Worm (Caenorhabditis elegans) whole organism, L4 larva: ENCODE results near the gene F13B6.1.

ENCODE experiments used
- ceh-20 ChIP-seq: fragments of 200-800 bp; sonication (Bioruptor generic); IDR thresholded peaks from 2 replicates; pipeline ENCODE4 v1.3.6; 2022; ENCODE audit warnings: missing genetic modification reagents, missing genetic modification characterization, missing compliant biosample characterization
- ceh-82 ChIP-seq: sonication (generic microtip); optimal IDR thresholded peaks from 2 replicates; lab custom pipeline; 2017; ENCODE audit warnings: missing biosample characterization, missing genetic modification characterization
- cey-2 ChIP-seq: sonication (generic microtip); optimal IDR thresholded peaks from 3 replicates; lab custom pipeline; 2017; ENCODE audit warnings: missing genetic modification characterization, mild to moderate bottlenecking, missing compliant biosample characterization, antibody characterized with exemption, borderline replicate concordance; ENCODE audit not compliant: insufficient read depth
- fkh-10 ChIP-seq: fragments of 150-350 bp; optimal IDR thresholded peaks from 2 replicates; lab custom pipeline; 2014; ENCODE audit warnings: missing biosample characterization, missing genetic modification reagents, missing genetic modification characterization
- lir-3 ChIP-seq: sonication (generic microtip); optimal IDR thresholded peaks from 2 replicates; lab custom pipeline; 2016; ENCODE audit warnings: mild to moderate bottlenecking, missing genetic modification characterization, missing compliant biosample characterization
- lsy-2 ChIP-seq, 2 experiments: fragments of 150-350 bp in 1 of 2; sonication (generic microtip) in 1 of 2; optimal IDR thresholded peaks; 2 replicates each; lab custom pipeline; 2014 to 2017; ENCODE audit warnings: missing biosample characterization in 2 of 2, missing genetic modification characterization in 2 of 2
- mep-1 ChIP-seq: fragments of 150-350 bp; sonication (generic microtip); optimal IDR thresholded peaks from 3 replicates; lab custom pipeline; 2014; ENCODE audit warnings: missing biosample characterization, missing genetic modification characterization
- nhr-10 ChIP-seq: fragments of 150-350 bp; optimal IDR thresholded peaks from 2 replicates; lab custom pipeline; 2014; ENCODE audit warnings: missing biosample characterization, missing genetic modification characterization
- nhr-42 ChIP-seq: fragments of 200-800 bp; sonication (Bioruptor generic); IDR thresholded peaks from 2 replicates; pipeline ENCODE4 v1.3.6; 2022; ENCODE audit warnings: missing genetic modification characterization, missing compliant biosample characterization
- pha-4 ChIP-seq, 2 experiments: fragments of 150-350 bp in 1 of 2; fragments of 200-800 bp in 1 of 2; sonication (Bioruptor generic) in 1 of 2; IDR thresholded peaks in 1 of 2; optimal IDR thresholded peaks in 1 of 2; 2 replicates each; pipeline versions ENCODE4 v1.3.6 to Lab custom; 2014 to 2022; ENCODE audit warnings: missing genetic modification characterization in 2 of 2, missing genetic modification reagents in 2 of 2, missing biosample characterization in 1 of 2, missing compliant biosample characterization in 1 of 2

DNA sequence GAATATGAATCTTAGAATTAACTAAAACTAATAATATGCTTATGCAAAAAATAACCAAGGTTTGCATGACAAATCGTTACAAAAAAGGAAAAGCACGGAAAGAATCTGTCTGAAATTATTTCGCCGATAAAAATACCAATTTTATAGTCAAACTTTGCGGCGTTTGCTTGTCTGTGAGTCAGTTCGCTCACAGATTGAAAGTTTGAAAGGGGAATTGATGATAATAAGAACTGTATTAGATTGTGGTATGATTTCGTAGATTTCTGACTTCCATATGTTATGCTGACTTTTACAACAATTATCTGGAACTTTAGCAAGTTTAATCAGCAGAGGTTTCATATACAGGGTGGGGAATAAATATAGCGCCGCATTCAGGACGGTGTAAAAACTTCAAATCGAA, 3.9 kb downstream of the F13B6.1 start, which contains the start of gene F13B6.2:
- TF ChIP-seq fkh-10 = no peak
- no peak for TF ChIP-seq ceh-82 (tag; lab: Kevin White, UChicago)
- TF ChIP-seq nhr-10 (tag; lab: Kevin White, UChicago) = no peak
- no peak for TF ChIP-seq nhr-42
- TF ChIP-seq ceh-20 = no peak
- TF ChIP-seq mep-1 (tag; lab: Kevin White, UChicago) = no peak
- TF ChIP-seq lsy-2 (tag; optimal IDR thresholded peaks at IDR 0.05; lab: Kevin White, UChicago) = no peak
- TF ChIP-seq pha-4 (GFP tag; IDR thresholded peaks at IDR 0.05; lab: Robert Waterston, UW) = no peak
- no peak for TF ChIP-seq pha-4 (tag; optimal IDR thresholded peaks at IDR 0.05; lab: Kevin White, UChicago)
- TF ChIP-seq lir-3 (tag; lab: Kevin White, UChicago) = no peak
- no peak for TF ChIP-seq cey-2
